Fruit fly (Drosophila melanogaster) whole organism, prepupa: ENCODE results near the gene Ulp1.
A peak's percentile ranks its signal among the peaks of the same experiment; 100 is the strongest.

Experiments used
- CG10631 ChIP-seq: fragments of 200-800 bp; sonication (Bioruptor generic); optimal IDR thresholded peaks from 2 replicates; lab custom pipeline; 2016; ENCODE audit warnings: missing biosample characterization, missing genetic modification characterization
- CG10669 ChIP-seq: fragments of 200-800 bp; sonication (Bioruptor generic); optimal IDR thresholded peaks from 3 replicates; lab custom pipeline; 2018; ENCODE audit warnings: missing biosample characterization, mild to moderate bottlenecking, missing genetic modification characterization, moderate library complexity
- CG11294 ChIP-seq: fragments of 200-800 bp; sonication (Bioruptor generic); IDR thresholded peaks from 2 replicates; pipeline ENCODE4 v1.3.6; 2022; ENCODE audit warnings: missing biosample characterization, missing genetic modification characterization
- CG11762 ChIP-seq: fragments of 200-800 bp; sonication (Bioruptor generic); optimal IDR thresholded peaks from 3 replicates; lab custom pipeline; 2016; ENCODE audit warnings: missing biosample characterization, missing genetic modification characterization; ENCODE audit not compliant: insufficient read depth
- CG15336 ChIP-seq: fragments of 200-800 bp; sonication (Bioruptor generic); IDR thresholded peaks from 2 replicates; pipeline ENCODE4 v1.3.6; 2022; ENCODE audit warnings: missing biosample characterization, missing genetic modification characterization
- CG1621 ChIP-seq: fragments of 200-800 bp; sonication (Bioruptor generic); optimal IDR thresholded peaks from 3 replicates; lab custom pipeline; 2018; ENCODE audit warnings: missing biosample characterization, mild to moderate bottlenecking, missing genetic modification characterization
- CG16779 ChIP-seq: fragments of 200-800 bp; sonication (Bioruptor generic); optimal IDR thresholded peaks from 3 replicates; lab custom pipeline; 2017; ENCODE audit warnings: missing biosample characterization, mild to moderate bottlenecking, missing genetic modification characterization
- CG3032 ChIP-seq: fragments of 200-800 bp; optimal IDR thresholded peaks from 2 replicates; lab custom pipeline; 2019; ENCODE audit warnings: missing biosample characterization, mild to moderate bottlenecking, missing genetic modification characterization, moderate library complexity
- CG34406 ChIP-seq: fragments of 200-800 bp; sonication (Bioruptor generic); optimal IDR thresholded peaks from 3 replicates; lab custom pipeline; 2016; ENCODE audit warnings: missing biosample characterization, missing genetic modification characterization
- CG4318 ChIP-seq: fragments of 200-800 bp; sonication (Bioruptor generic); optimal IDR thresholded peaks from 3 replicates; lab custom pipeline; 2017; ENCODE audit warnings: missing biosample characterization, mild to moderate bottlenecking, missing genetic modification characterization
- CG6163 ChIP-seq: fragments of 200-800 bp; sonication (Bioruptor generic); IDR thresholded peaks from 3 replicates; pipeline ENCODE4 v1.3.6; 2022; ENCODE audit warnings: missing biosample characterization, missing genetic modification characterization
- CG6792 ChIP-seq: fragments of 200-800 bp; sonication (Bioruptor generic); optimal IDR thresholded peaks from 3 replicates; lab custom pipeline; 2016; ENCODE audit warnings: missing biosample characterization, missing genetic modification characterization
- CG8319 ChIP-seq: fragments of 200-800 bp; sonication (Bioruptor generic); optimal IDR thresholded peaks from 3 replicates; lab custom pipeline; 2016; ENCODE audit warnings: missing biosample characterization, missing genetic modification characterization
- CG8632 ChIP-seq: fragments of 200-800 bp; sonication (Bioruptor generic); optimal IDR thresholded peaks from 3 replicates; lab custom pipeline; 2016; ENCODE audit warnings: missing biosample characterization, missing genetic modification characterization
- CG9139 ChIP-seq: fragments of 200-800 bp; sonication (Bioruptor generic); optimal IDR thresholded peaks from 3 replicates; lab custom pipeline; 2017; ENCODE audit warnings: missing biosample characterization, mild to moderate bottlenecking, missing genetic modification characterization
- Eip75B ChIP-seq: fragments of 200-800 bp; sonication (Bioruptor generic); optimal IDR thresholded peaks from 3 replicates; lab custom pipeline; 2016; ENCODE audit warnings: missing biosample characterization, missing genetic modification characterization
- Eip78C ChIP-seq: fragments of 200-800 bp; sonication (Bioruptor generic); peaks from one replicate; lab custom pipeline; 2016; ENCODE audit warnings: missing biosample characterization, missing genetic modification characterization
- Eip93F ChIP-seq: fragments of 200-800 bp; sonication (Bioruptor generic); optimal IDR thresholded peaks from 2 replicates; lab custom pipeline; 2016; ENCODE audit warnings: missing biosample characterization, mild to moderate bottlenecking, missing genetic modification characterization
- Ets21C ChIP-seq: fragments of 200-800 bp; sonication (Bioruptor generic); optimal IDR thresholded peaks from 3 replicates; lab custom pipeline; 2016; ENCODE audit warnings: missing biosample characterization, missing genetic modification characterization
- Ets96B ChIP-seq: fragments of 200-800 bp; optimal IDR thresholded peaks from 2 replicates; lab custom pipeline; 2019; ENCODE audit warnings: missing biosample characterization, mild to moderate bottlenecking, missing genetic modification characterization, moderate library complexity
- Gug ChIP-seq: fragments of 200-800 bp; sonication (Bioruptor generic); IDR thresholded peaks from 2 replicates; pipeline ENCODE4 v1.3.6; 2022; ENCODE audit warnings: missing biosample characterization, missing genetic modification characterization
- Hr38 ChIP-seq: sonication (Bioruptor generic); optimal IDR thresholded peaks from 2 replicates; lab custom pipeline; 2016; ENCODE audit warnings: missing biosample characterization, missing genetic modification characterization
- Hr4 ChIP-seq: fragments of 200-800 bp; sonication (Bioruptor generic); optimal IDR thresholded peaks from 3 replicates; lab custom pipeline; 2016; ENCODE audit warnings: missing biosample characterization, missing genetic modification characterization
- Lpt ChIP-seq: fragments of 200-800 bp; sonication (Bioruptor generic); optimal IDR thresholded peaks from 3 replicates; lab custom pipeline; 2016; ENCODE audit warnings: missing biosample characterization, missing genetic modification characterization
- Met ChIP-seq: fragments of 200-800 bp; sonication (Bioruptor generic); optimal IDR thresholded peaks from 3 replicates; lab custom pipeline; 2016; ENCODE audit warnings: missing biosample characterization, missing genetic modification characterization
- Smox ChIP-seq: fragments of 200-800 bp; sonication (Bioruptor generic); optimal IDR thresholded peaks from 3 replicates; lab custom pipeline; 2016; ENCODE audit warnings: missing biosample characterization, missing genetic modification characterization
- Sox14 ChIP-seq: fragments of 200-800 bp; sonication (Bioruptor generic); optimal IDR thresholded peaks from 3 replicates; lab custom pipeline; 2016; ENCODE audit warnings: missing biosample characterization, missing genetic modification characterization
- Sox15 ChIP-seq: fragments of 200-800 bp; sonication (Bioruptor generic); optimal IDR thresholded peaks from 3 replicates; lab custom pipeline; 2016; ENCODE audit warnings: missing biosample characterization, missing genetic modification characterization
- achi ChIP-seq: fragments of 200-800 bp; sonication (Bioruptor generic); optimal IDR thresholded peaks from 3 replicates; lab custom pipeline; 2016; ENCODE audit warnings: missing biosample characterization, missing genetic modification characterization
- acj6 ChIP-seq: fragments of 200-800 bp; sonication (Bioruptor generic); optimal IDR thresholded peaks from 3 replicates; lab custom pipeline; 2016; ENCODE audit warnings: missing biosample characterization, missing genetic modification characterization
- cyc ChIP-seq: fragments of 200-800 bp; sonication (Bioruptor generic); optimal IDR thresholded peaks from 3 replicates; lab custom pipeline; 2016; ENCODE audit warnings: missing biosample characterization, missing genetic modification characterization
- dsx ChIP-seq: fragments of 200-800 bp; optimal IDR thresholded peaks from 3 replicates; lab custom pipeline; 2019; ENCODE audit warnings: missing biosample characterization, mild to moderate bottlenecking, missing genetic modification characterization, moderate library complexity; ENCODE audit not compliant: poor library complexity, severe bottlenecking
- eg ChIP-seq: fragments of 200-800 bp; sonication (Bioruptor generic); IDR thresholded peaks from 3 replicates; pipeline ENCODE4 v1.3.6; 2022; ENCODE audit warnings: missing biosample characterization, missing genetic modification characterization
- esn ChIP-seq: fragments of 200-800 bp; sonication (Bioruptor generic); optimal IDR thresholded peaks from 2 replicates; lab custom pipeline; 2016; ENCODE audit warnings: missing biosample characterization, mild to moderate bottlenecking, missing genetic modification characterization, moderate library complexity
- fd59A ChIP-seq: fragments of 200-800 bp; sonication (Bioruptor generic); optimal IDR thresholded peaks from 2 replicates; lab custom pipeline; 2017; ENCODE audit warnings: missing biosample characterization, mild to moderate bottlenecking, missing genetic modification characterization, missing genetic modification reagents
- fd85E ChIP-seq: fragments of 200-800 bp; sonication (Bioruptor generic); optimal IDR thresholded peaks from 3 replicates; lab custom pipeline; 2016; ENCODE audit warnings: missing biosample characterization, missing genetic modification characterization
- fkh ChIP-seq: fragments of 200-800 bp; sonication (Bioruptor generic); optimal IDR thresholded peaks from 3 replicates; lab custom pipeline; 2017; ENCODE audit warnings: missing biosample characterization, mild to moderate bottlenecking, missing genetic modification characterization, moderate library complexity
- lz ChIP-seq: fragments of 200-800 bp; sonication (Bioruptor generic); optimal IDR thresholded peaks from 3 replicates; lab custom pipeline; 2016; ENCODE audit warnings: missing biosample characterization, missing genetic modification characterization
- net ChIP-seq: fragments of 200-800 bp; sonication (Bioruptor generic); optimal IDR thresholded peaks from 3 replicates; lab custom pipeline; 2016; ENCODE audit warnings: missing biosample characterization, missing genetic modification characterization
- pdm3 ChIP-seq: fragments of 200-800 bp; sonication (Bioruptor generic); optimal IDR thresholded peaks from 3 replicates; lab custom pipeline; 2016; ENCODE audit warnings: missing biosample characterization, missing genetic modification characterization
- salr ChIP-seq, 2 experiments: fragments of 200-800 bp; sonication (Bioruptor generic); optimal IDR thresholded peaks; 3 replicates each; lab custom pipeline; 2016 to 2018; ENCODE audit warnings: missing biosample characterization in 2 of 2, missing genetic modification characterization in 2 of 2, mild to moderate bottlenecking in 1 of 2
- ss ChIP-seq, 2 experiments: fragments of 200-800 bp; sonication (Bioruptor generic); optimal IDR thresholded peaks; 2 replicates in 1 of 2; 3 replicates in 1 of 2; lab custom pipeline; 2017 to 2018; ENCODE audit warnings: mild to moderate bottlenecking in 2 of 2, missing biosample characterization in 2 of 2, missing genetic modification characterization in 2 of 2, moderate library complexity in 1 of 2
- svp ChIP-seq: fragments of 200-800 bp; sonication (Bioruptor generic); peaks from one replicate; lab custom pipeline; 2016; ENCODE audit warnings: missing biosample characterization, missing genetic modification characterization
- topi ChIP-seq: fragments of 200-800 bp; sonication (Bioruptor generic); optimal IDR thresholded peaks from 3 replicates; lab custom pipeline; 2016; ENCODE audit warnings: missing biosample characterization, missing genetic modification characterization
- vri ChIP-seq: fragments of 200-800 bp; sonication (Bioruptor generic); optimal IDR thresholded peaks from 3 replicates; lab custom pipeline; 2016; ENCODE audit warnings: missing biosample characterization, mild to moderate bottlenecking, missing genetic modification characterization

Ulp1 gene

DNA sequence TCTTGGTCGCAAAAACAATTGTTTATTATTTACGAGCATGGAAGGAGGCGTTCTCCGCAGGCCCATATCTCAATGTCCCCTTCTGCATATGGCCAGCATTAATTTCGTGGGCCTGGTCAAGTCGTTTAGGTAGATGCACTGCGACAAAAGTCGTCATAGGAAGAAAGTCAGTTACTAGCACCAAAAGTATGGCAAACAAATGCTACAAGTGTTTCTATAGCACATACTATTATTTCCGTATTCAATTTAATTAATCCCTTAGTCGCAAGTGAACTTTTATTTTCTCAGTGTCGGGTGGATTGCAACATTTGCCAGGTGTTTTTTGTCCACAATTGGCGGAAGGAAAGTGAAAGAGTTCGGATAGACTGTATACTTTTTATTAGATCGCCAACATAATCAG lies 35.0 kb downstream of the Ulp1 start (continued):
- TF ChIP-seq vri (GFP tag; lab: Kevin White, UChicago) (no peak), CG10669 (GFP tag; lab: Kevin White, UChicago) (peak; percentile 62), eg (peak; percentile 76), pdm3 (peak; percentile 60), salr (GFP tag; optimal IDR thresholded peaks at IDR 0.05; lab: Kevin White, UChicago) (peak; percentile 20 to 31), CG10631 (peak; percentile 46), Eip78C (GFP tag; lab: Kevin White, UChicago) (peak; percentile 85), fd59A (GFP tag; lab: Kevin White, UChicago) (peak; percentile 42), Hr38 (GFP tag; lab: Kevin White, UChicago) (no peak), Hr4 (GFP tag; lab: Kevin White, UChicago) (peak; percentile 58), topi (peak; percentile 32), cyc (GFP tag; lab: Kevin White, UChicago) (peak; percentile 13), net (GFP tag; lab: Kevin White, UChicago) (peak; percentile 39), CG6792 (peak; percentile 20), CG11294 (GFP tag; lab: Robert Waterston, UW) (0 out of 2 replicates have a peak, but pooled peaks have one; percentile 13), Gug (GFP tag; lab: Robert Waterston, UW) (peak; percentile 35; the same call in 1 of the 2 replicates), CG16779 (no peak), Lpt (GFP tag; lab: Kevin White, UChicago) (peak; percentile 41), CG8319 (GFP tag; lab: Kevin White, UChicago) (no peak), Ets21C (GFP tag; lab: Kevin White, UChicago) (no peak), CG11762 (GFP tag; lab: Kevin White, UChicago) (no peak), lz (GFP tag; lab: Kevin White, UChicago) (peak; percentile 16), CG6163 (GFP tag; lab: Robert Waterston, UW) (peak; percentile 62), CG34406 (GFP tag; lab: Kevin White, UChicago) (no peak)
- TF ChIP-seq, all 60 proteins: peak for 38

DNA sequence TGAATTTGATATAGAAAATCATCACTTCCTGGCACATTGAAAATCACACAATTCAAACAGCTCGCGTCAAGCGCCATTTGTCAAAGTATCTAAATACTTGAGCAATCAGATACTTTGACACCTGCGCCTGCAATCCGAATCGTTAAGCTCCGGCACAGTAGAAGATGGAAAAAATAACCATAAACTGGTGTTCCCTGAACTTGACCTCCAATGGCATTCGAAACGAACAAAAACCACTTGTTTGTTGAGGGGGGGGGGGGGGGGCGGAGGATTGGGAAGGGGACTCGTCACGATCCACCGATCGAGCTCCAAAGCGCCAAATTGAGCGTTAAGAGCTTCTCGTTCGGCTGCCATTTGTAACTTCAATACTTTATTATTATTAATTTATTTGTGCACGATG lies 36.1 kb downstream of the Ulp1 start:
- TF ChIP-seq CG16779 = no peak
- no peak for TF ChIP-seq ss (GFP tag; optimal IDR thresholded peaks at IDR 0.05; lab: Kevin White, UChicago)
- TF ChIP-seq CG9139 (GFP tag; lab: Kevin White, UChicago) = no peak
- TF ChIP-seq CG3032 (tag; lab: Kevin White, UChicago) = no peak
- TF ChIP-seq Sox15 (GFP tag; lab: Kevin White, UChicago) = no peak
- TF ChIP-seq achi (GFP tag; lab: Kevin White, UChicago) = no peak
- TF ChIP-seq Lpt (GFP tag; lab: Kevin White, UChicago) = no peak
- TF ChIP-seq dsx (GFP tag; lab: Kevin White, UChicago) = no peak
- no peak for TF ChIP-seq CG10631
- TF ChIP-seq Ets21C (GFP tag; lab: Kevin White, UChicago) = no peak
- no peak for TF ChIP-seq CG4318 (GFP tag; lab: Kevin White, UChicago)
- TF ChIP-seq CG8319 (GFP tag; lab: Kevin White, UChicago) = no peak
- no peak for TF ChIP-seq Eip93F (GFP tag; lab: Kevin White, UChicago)
- no peak for TF ChIP-seq Eip75B (GFP tag; lab: Kevin White, UChicago)
- TF ChIP-seq Met (GFP tag; lab: Kevin White, UChicago) = no peak
- TF ChIP-seq eg = no peak
- no peak for TF ChIP-seq pdm3
- no peak for TF ChIP-seq fd85E (GFP tag; lab: Kevin White, UChicago)

- TF ChIP-seq acj6 (GFP tag; lab: Kevin White, UChicago) (no peak), Sox14 (no peak), vri (GFP tag; lab: Kevin White, UChicago) (no peak), CG11294 (GFP tag; lab: Robert Waterston, UW) (no peak), Ets96B (tag; lab: Kevin White, UChicago) (no peak), eg (no peak), Eip75B (GFP tag; lab: Kevin White, UChicago) (no peak), fkh (no peak), Sox15 (GFP tag; lab: Kevin White, UChicago) (no peak), Smox (GFP tag; lab: Kevin White, UChicago) (no peak), esn (GFP tag; lab: Kevin White, UChicago) (no peak), CG1621 (tag; lab: Kevin White, UChicago) (no peak), CG8632 (no peak), CG10669 (GFP tag; lab: Kevin White, UChicago) (no peak), svp (GFP tag; lab: Kevin White, UChicago) (no peak), CG11762 (GFP tag; lab: Kevin White, UChicago) (no peak), CG15336 (GFP tag; lab: Robert Waterston, UW) (no peak)
These were observed 37.2 kb downstream of the Ulp1 start, which contains the start of gene Inx5 for dm6 chrX:19170791-19171190. Gene Inx5, minus strand, starts transcription at chrX:19170883.
